Fruit fly (Drosophila melanogaster) whole organism, embryonic: ENCODE results near the gene frac.

ENCODE experiments used
- ATbp ChIP-seq: fragments of 200-800 bp; sonication (Bioruptor generic); optimal IDR thresholded peaks from 2 replicates; lab custom pipeline; 2017; ENCODE audit warnings: missing biosample characterization, mild to moderate bottlenecking, missing genetic modification characterization, missing genetic modification reagents
- Asciz ChIP-seq: fragments of 200-800 bp; sonication (Bioruptor generic); optimal IDR thresholded peaks from 2 replicates; lab custom pipeline; 2017; ENCODE audit warnings: missing biosample characterization, mild to moderate bottlenecking, missing genetic modification characterization, missing genetic modification reagents
- Awh ChIP-seq: fragments of 200-800 bp; sonication (Bioruptor generic); IDR thresholded peaks from 2 replicates; pipeline ENCODE4, ENCODE4 v1.3.6; 2022; ENCODE audit warnings: missing biosample characterization, missing genetic modification characterization
- CG11247 ChIP-seq: fragments of 200-800 bp; sonication (Bioruptor generic); IDR thresholded peaks from 2 replicates; pipeline ENCODE4 v1.3.6; 2022; ENCODE audit warnings: missing biosample characterization, missing genetic modification characterization
- CG12744 ChIP-seq: fragments of 200-800 bp; sonication (Bioruptor generic); optimal IDR thresholded peaks from 2 replicates; lab custom pipeline; 2016; ENCODE audit warnings: missing biosample characterization, missing genetic modification characterization
- CG13287 ChIP-seq: fragments of 200-800 bp; sonication (Bioruptor generic); IDR thresholded peaks from 2 replicates; pipeline ENCODE4 v1.3.6; 2022; ENCODE audit warnings: missing biosample characterization, missing genetic modification characterization; ENCODE audit not compliant: partially characterized antibody
- CG14710 ChIP-seq: fragments of 200-800 bp; sonication (Bioruptor generic); optimal IDR thresholded peaks from 3 replicates; lab custom pipeline; 2019; ENCODE audit warnings: missing biosample characterization, mild to moderate bottlenecking, missing genetic modification characterization, moderate library complexity
- CG17361 ChIP-seq: fragments of 200-800 bp; sonication (Bioruptor generic); IDR thresholded peaks from 3 replicates; pipeline ENCODE4 v1.3.6; 2022; ENCODE audit warnings: missing biosample characterization, missing genetic modification characterization
- CG1792 ChIP-seq: fragments of 200-800 bp; sonication (Bioruptor generic); optimal IDR thresholded peaks from 2 replicates; lab custom pipeline; 2016; ENCODE audit warnings: missing biosample characterization, missing genetic modification characterization
- CG18764 ChIP-seq: fragments of 200-800 bp; sonication (Bioruptor generic); optimal IDR thresholded peaks from 3 replicates; lab custom pipeline; 2016; ENCODE audit warnings: missing biosample characterization, missing genetic modification characterization
- CG2120 ChIP-seq: fragments of 200-800 bp; sonication (Bioruptor generic); optimal IDR thresholded peaks from 3 replicates; lab custom pipeline; 2016; ENCODE audit warnings: missing biosample characterization, missing genetic modification characterization
- CG2875 ChIP-seq: fragments of 200-800 bp; sonication (Bioruptor generic); optimal IDR thresholded peaks from 2 replicates; lab custom pipeline; 2017; ENCODE audit warnings: missing biosample characterization, mild to moderate bottlenecking, missing genetic modification characterization, missing genetic modification reagents
- CG3726 ChIP-seq: fragments of 200-800 bp; sonication (Bioruptor generic); IDR thresholded peaks from 3 replicates; pipeline ENCODE4, ENCODE4 v1.3.6; 2022; ENCODE audit warnings: missing biosample characterization, missing genetic modification characterization
- CG4820 ChIP-seq: fragments of 200-800 bp; sonication (Bioruptor generic); optimal IDR thresholded peaks from 3 replicates; lab custom pipeline; 2016; ENCODE audit warnings: missing biosample characterization, missing genetic modification characterization
- CG5245 ChIP-seq: fragments of 200-800 bp; sonication (Bioruptor generic); optimal IDR thresholded peaks from 3 replicates; lab custom pipeline; 2016; ENCODE audit warnings: missing biosample characterization, missing genetic modification characterization
- CG7372 ChIP-seq: fragments of 200-800 bp; sonication (Bioruptor generic); IDR thresholded peaks from 2 replicates; pipeline ENCODE4 v1.3.6; 2022; ENCODE audit warnings: missing biosample characterization, missing genetic modification characterization
- CG9797 ChIP-seq: fragments of 200-800 bp; sonication (Bioruptor generic); optimal IDR thresholded peaks from 3 replicates; lab custom pipeline; 2018; ENCODE audit warnings: missing biosample characterization, mild to moderate bottlenecking, missing genetic modification characterization
- CHES-1-like ChIP-seq: fragments of 200-800 bp; sonication (Bioruptor generic); optimal IDR thresholded peaks from 2 replicates; lab custom pipeline; 2016; ENCODE audit warnings: missing biosample characterization, missing genetic modification characterization
- Deaf1 ChIP-seq: fragments of 200-800 bp; optimal IDR thresholded peaks from 3 replicates; lab custom pipeline; 2019; ENCODE audit warnings: missing biosample characterization, mild to moderate bottlenecking, missing genetic modification characterization, moderate library complexity
- Drgx ChIP-seq: fragments of 200-800 bp; sonication (Bioruptor generic); IDR thresholded peaks from 2 replicates; pipeline ENCODE4 v1.3.6; 2022; ENCODE audit warnings: missing biosample characterization, missing genetic modification characterization
- HHEX ChIP-seq: fragments of 200-800 bp; sonication (Bioruptor generic); optimal IDR thresholded peaks from 3 replicates; lab custom pipeline; 2017; ENCODE audit warnings: missing biosample characterization, mild to moderate bottlenecking, missing genetic modification characterization, missing genetic modification reagents
- Kr ChIP-seq: fragments of 200-800 bp; sonication (Bioruptor generic); optimal IDR thresholded peaks from 2 replicates; lab custom pipeline; 2017; ENCODE audit warnings: missing biosample characterization, mild to moderate bottlenecking, missing genetic modification characterization
- Lpt ChIP-seq: fragments of >200 bp; optimal IDR thresholded peaks from 2 replicates; lab custom pipeline; 2018; ENCODE audit warnings: missing biosample characterization, missing genetic modification characterization
- Meics ChIP-seq: fragments of 200-800 bp; sonication (Bioruptor generic); optimal IDR thresholded peaks from 2 replicates; lab custom pipeline; 2017; ENCODE audit warnings: missing biosample characterization, mild to moderate bottlenecking, missing genetic modification characterization
- Nf-YC ChIP-seq: fragments of 200-800 bp; optimal IDR thresholded peaks from 3 replicates; lab custom pipeline; 2019; ENCODE audit warnings: missing biosample characterization, mild to moderate bottlenecking, missing genetic modification characterization, moderate library complexity
- Ravus ChIP-seq: fragments of 200-800 bp; sonication (Bioruptor generic); IDR thresholded peaks from 2 replicates; pipeline ENCODE4 v1.3.6; 2022; ENCODE audit warnings: missing biosample characterization, missing genetic modification characterization
- Scr ChIP-seq: fragments of 200-800 bp; sonication (Bioruptor generic); IDR thresholded peaks from 2 replicates; pipeline ENCODE4 v1.3.6; 2022; ENCODE audit warnings: missing biosample characterization, missing genetic modification characterization; ENCODE audit not compliant: partially characterized antibody
- TFAM ChIP-seq: fragments of 200-800 bp; sonication (Bioruptor generic); optimal IDR thresholded peaks from 2 replicates; lab custom pipeline; 2017; ENCODE audit warnings: missing biosample characterization, missing genetic modification characterization, inconsistent platforms
- al ChIP-seq: fragments of 200-800 bp; sonication (Bioruptor generic); IDR thresholded peaks from 2 replicates; pipeline ENCODE4 v1.3.6; 2022; ENCODE audit warnings: missing biosample characterization, missing genetic modification characterization
- ara ChIP-seq: fragments of 200-800 bp; sonication (Bioruptor generic); IDR thresholded peaks from 2 replicates; pipeline ENCODE4 v1.3.6; 2022; ENCODE audit warnings: missing biosample characterization, missing genetic modification characterization
- cas ChIP-seq: fragments of 200-800 bp; sonication (Bioruptor generic); IDR thresholded peaks from 2 replicates; pipeline ENCODE4 v1.3.6; 2022; ENCODE audit warnings: missing biosample characterization, missing genetic modification characterization
- chif ChIP-seq, 2 experiments: fragments of 200-800 bp; sonication (Bioruptor generic); optimal IDR thresholded peaks; 3 replicates each; lab custom pipeline; 2016; ENCODE audit warnings: missing biosample characterization in 2 of 2, missing genetic modification characterization in 2 of 2
- dmrt11E ChIP-seq: fragments of 200-800 bp; sonication (Bioruptor generic); optimal IDR thresholded peaks from 3 replicates; lab custom pipeline; 2018; ENCODE audit warnings: missing biosample characterization, mild to moderate bottlenecking, missing genetic modification characterization, moderate library complexity
- gce ChIP-seq: fragments of 200-800 bp; sonication (Bioruptor generic); IDR thresholded peaks from 3 replicates; pipeline ENCODE4 v1.3.6; 2022; ENCODE audit warnings: missing biosample characterization, missing genetic modification characterization
- h ChIP-seq: fragments of >200 bp; optimal IDR thresholded peaks from 2 replicates; lab custom pipeline; 2017
- inv ChIP-seq: fragments of 200-800 bp; sonication (Bioruptor generic); IDR thresholded peaks from 2 replicates; pipeline ENCODE4 v1.3.6; 2022; ENCODE audit warnings: missing biosample characterization, missing genetic modification characterization; ENCODE audit not compliant: partially characterized antibody
- nerfin-2 ChIP-seq: fragments of 200-800 bp; sonication (Bioruptor generic); IDR thresholded peaks from 2 replicates; pipeline ENCODE4 v1.3.6; 2022; ENCODE audit warnings: missing biosample characterization, missing genetic modification characterization; ENCODE audit not compliant: partially characterized antibody
- ranshi ChIP-seq: fragments of 200-800 bp; sonication (Bioruptor generic); IDR thresholded peaks from 2 replicates; pipeline ENCODE4 v1.3.6; 2022; ENCODE audit warnings: missing biosample characterization, missing genetic modification characterization
- sens ChIP-seq: fragments of 200-800 bp; sonication (Bioruptor generic); peaks from one replicate; lab custom pipeline; 2016; ENCODE audit warnings: missing biosample characterization, missing genetic modification characterization
- sim ChIP-seq: fragments of 200-800 bp; sonication (Bioruptor generic); IDR thresholded peaks from 2 replicates; pipeline ENCODE4 v1.3.6; 2022; ENCODE audit warnings: missing biosample characterization, missing genetic modification characterization
- so ChIP-seq: fragments of 200-800 bp; sonication (Bioruptor generic); IDR thresholded peaks from 3 replicates; pipeline ENCODE4 v1.3.6; 2022; ENCODE audit warnings: missing biosample characterization, missing genetic modification characterization
- sqz ChIP-seq: fragments of 200-800 bp; sonication (Bioruptor generic); optimal IDR thresholded peaks from 3 replicates; lab custom pipeline; 2018; ENCODE audit warnings: missing biosample characterization, mild to moderate bottlenecking, missing genetic modification characterization
- tin ChIP-seq: fragments of 200-800 bp; sonication (Bioruptor generic); optimal IDR thresholded peaks from 3 replicates; lab custom pipeline; 2016; ENCODE audit warnings: missing biosample characterization, missing genetic modification characterization
- toy ChIP-seq: fragments of 200-800 bp; sonication (Bioruptor generic); IDR thresholded peaks from 2 replicates; pipeline ENCODE4 v1.3.6; 2022; ENCODE audit warnings: missing biosample characterization, missing genetic modification characterization
- zfh1 ChIP-seq: fragments of 200-800 bp; sonication (Bioruptor generic); IDR thresholded peaks from 3 replicates; pipeline ENCODE4 v1.3.6; 2022; ENCODE audit warnings: missing biosample characterization, missing genetic modification characterization

Gene frac

DNA sequence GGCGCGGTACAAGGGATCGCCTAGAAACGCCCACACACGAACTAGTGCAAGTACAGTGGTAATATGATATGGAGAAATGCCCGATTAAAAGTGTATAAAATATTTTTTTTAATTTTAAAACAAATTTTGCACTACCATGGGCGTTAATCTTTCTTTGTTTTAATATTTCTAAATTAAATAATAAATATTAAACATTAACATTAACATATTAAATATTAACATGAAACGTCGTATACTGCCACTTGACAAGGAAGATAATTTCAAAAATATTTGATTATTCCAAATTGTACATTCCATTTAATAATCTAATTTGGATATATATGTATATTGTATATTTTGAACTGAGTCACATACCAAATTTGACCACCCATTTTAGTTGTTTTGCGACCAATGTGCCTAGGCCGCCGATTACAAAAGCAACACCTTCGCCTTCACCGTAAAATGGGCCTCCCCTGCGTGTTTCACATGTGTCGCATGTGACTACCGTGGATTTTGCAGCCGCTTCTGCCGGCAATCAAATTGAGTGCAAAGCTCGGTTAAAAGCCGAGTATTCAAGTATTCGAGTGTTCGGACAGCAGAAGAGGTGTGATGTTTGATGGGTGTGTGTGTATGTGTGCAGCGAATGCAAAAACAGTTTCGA is 29.8 kb downstream of the frac start (continued):
- TF ChIP-seq inv (GFP tag; lab: Robert Waterston, UW) (no peak), CG7372 (no peak), CG14710 (tag; lab: Kevin White, UChicago) (peak; percentile 56), CG2120 (GFP tag; lab: Kevin White, UChicago) (no peak), so (GFP tag; lab: Robert Waterston, UW) (0 out of 3 replicates have a peak, but pooled peaks have one; percentile 10), toy (GFP tag; lab: Robert Waterston, UW) (no peak), sim (GFP tag; lab: Robert Waterston, UW) (no peak), Nf-YC (tag; lab: Kevin White, UChicago) (no peak), CG9797 (GFP tag; lab: Kevin White, UChicago) (no peak), CG1792 (GFP tag; lab: Kevin White, UChicago) (no peak), Meics (GFP tag; lab: Kevin White, UChicago) (no peak), tin (GFP tag; lab: Kevin White, UChicago) (no peak), gce (no peak)

- TF ChIP-seq ATbp (GFP tag; lab: Kevin White, UChicago): no peak
- no peak for TF ChIP-seq Lpt (GFP tag; lab: Kevin White, UChicago)
- no peak for TF ChIP-seq Ravus (GFP tag; lab: Robert Waterston, UW)
- no peak for TF ChIP-seq gce
- no peak for TF ChIP-seq CG12744 (GFP tag; lab: Kevin White, UChicago)
- TF ChIP-seq CG5245 (GFP tag; lab: Kevin White, UChicago): no peak
- no peak for TF ChIP-seq nerfin-2 (GFP tag; lab: Robert Waterston, UW)
- no peak for TF ChIP-seq dmrt11E (tag; lab: Kevin White, UChicago)
- TF ChIP-seq CG11247 (GFP tag; lab: Robert Waterston, UW): no peak
Measured at dm6 chr3L:7592791-7593190, 30.4 kb downstream of the frac start, which contains the start of gene Pura. Gene Pura (plus strand): TSS chr3L:7593091.

DNA sequence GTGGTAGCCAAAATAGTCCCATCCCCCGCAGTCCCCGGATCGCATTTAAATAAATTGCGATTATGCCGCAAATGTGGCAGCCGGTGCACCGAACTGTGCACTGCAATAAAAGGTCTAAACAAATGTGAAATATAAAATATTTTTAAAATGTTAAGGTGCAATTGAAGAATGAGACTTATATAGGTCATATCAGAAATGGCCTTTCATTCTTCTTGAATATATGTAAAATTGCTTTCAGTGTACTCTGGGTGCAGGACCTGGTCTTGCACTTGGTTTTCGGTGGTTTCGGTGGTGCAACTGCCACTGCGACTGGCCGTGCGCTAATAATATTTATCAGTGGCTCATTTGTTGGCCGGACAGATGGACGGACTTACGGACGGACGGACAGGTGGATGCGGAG is 35.9 kb downstream of the frac start:
- TF ChIP-seq CG2875 (GFP tag; lab: Kevin White, UChicago) (no peak), Drgx (GFP tag; lab: Robert Waterston, UW) (peak; percentile 79), ara (GFP tag; lab: Robert Waterston, UW) (0 out of 2 replicates have a peak, but pooled peaks have one; percentile 25), CHES-1-like (GFP tag; lab: Kevin White, UChicago) (no peak), ranshi (GFP tag; lab: Robert Waterston, UW) (peak; percentile 7; the same call in 1 of the 2 replicates), CG3726 (GFP tag; lab: Robert Waterston, UW) (0 out of 3 replicates have a peak, but pooled peaks have one; percentile 42), zfh1 (GFP tag; lab: Robert Waterston, UW) (0 out of 3 replicates have a peak, but pooled peaks have one; percentile 37)

dm6 chr3L:7601122-7601841 is 38.9 kb downstream of the frac start:
- no peak for TF ChIP-seq CG13287 (GFP tag; lab: Robert Waterston, UW)
- no peak for TF ChIP-seq Scr (GFP tag; lab: Robert Waterston, UW)
- TF ChIP-seq Kr: no peak
- no peak for TF ChIP-seq HHEX
- TF ChIP-seq cas (GFP tag; lab: Robert Waterston, UW): no peak
- TF ChIP-seq Awh (GFP tag; lab: Robert Waterston, UW): peak; percentile 38; the same call in 1 of the 2 replicates
- TF ChIP-seq CG17361 (GFP tag; lab: Robert Waterston, UW): peak; percentile 43; the same call in 1 of the 3 replicates
- no peak for TF ChIP-seq Asciz (GFP tag; lab: Kevin White, UChicago)
- peak; percentile 84 for TF ChIP-seq sens (GFP tag; lab: Kevin White, UChicago)
- no peak for TF ChIP-seq Lpt (GFP tag; lab: Kevin White, UChicago)
- TF ChIP-seq al (GFP tag; lab: Robert Waterston, UW): no peak
- no peak for TF ChIP-seq chif (GFP tag; optimal IDR thresholded peaks at IDR 0.05; lab: Kevin White, UChicago)
- no peak for TF ChIP-seq h
- TF ChIP-seq sqz: no peak
- TF ChIP-seq Deaf1: peak; percentile 25
- no peak for TF ChIP-seq CG4820 (GFP tag; lab: Kevin White, UChicago)
- TF ChIP-seq TFAM: no peak
- no peak for TF ChIP-seq CG18764
